Fruit fly (Drosophila melanogaster): Measurements from ENCODE around the gene alpha-Est10.

alpha-Est10 gene

DNA sequence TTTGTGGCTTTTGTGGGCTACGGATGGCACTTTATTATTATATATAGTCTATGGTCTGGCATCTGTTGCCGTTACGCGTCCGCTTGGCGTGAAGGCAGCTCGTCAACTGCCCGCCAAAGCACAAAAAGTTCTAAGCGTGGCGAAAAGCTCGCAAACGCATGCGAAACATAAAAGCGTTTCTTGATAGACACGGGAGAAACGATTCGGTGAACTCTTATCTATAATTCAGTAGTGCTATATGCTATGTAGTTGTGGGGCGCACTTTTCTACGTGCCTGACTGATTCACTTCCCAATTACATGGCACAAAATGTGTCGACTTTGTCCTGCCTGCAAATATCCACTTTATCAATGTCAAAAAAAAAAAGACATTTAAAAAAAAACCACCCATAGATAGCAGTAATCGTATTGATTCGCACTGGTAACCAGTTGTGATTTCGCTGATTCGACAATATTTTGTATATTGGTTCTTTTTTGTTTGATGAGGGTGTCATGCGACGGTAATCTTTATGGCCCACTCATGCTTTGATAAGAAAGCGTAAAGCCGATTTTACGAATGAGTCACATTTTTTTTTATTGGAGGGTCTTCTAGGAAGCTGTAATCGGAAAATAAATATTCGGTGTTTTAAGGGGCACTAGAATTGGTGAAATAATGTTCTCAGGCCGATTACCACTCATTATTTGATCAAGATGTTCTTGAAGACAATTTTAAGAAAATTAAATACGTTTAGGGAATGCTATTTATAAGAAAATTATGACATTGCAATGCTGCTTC, 11.5 kb upstream of the alpha-Est10 start, which contains the start of gene alpha-Est9 (continued):
- TF ChIP-seq seq (GFP tag; IDR thresholded peaks at IDR 0.05) (no peak), ken (GFP tag; IDR thresholded peaks at IDR 0.05) (no peak), CG15514 (GFP tag; optimal IDR thresholded peaks at IDR 0.05) (peak; percentile 27), ind (GFP tag; optimal IDR thresholded peaks at IDR 0.05) (no peak), cwo (GFP tag; optimal IDR thresholded peaks at IDR 0.05) (peak; percentile 70), caup (GFP tag; optimal IDR thresholded peaks at IDR 0.05; ENCODE audit: severe bottlenecking) (peak; percentile 18), CG34224 (GFP tag; IDR thresholded peaks at IDR 0.05; ENCODE audit: partially characterized antibody) (0 out of 3 replicates have a peak, but pooled peaks have one; percentile 22), BEAF-32 (GFP tag; optimal IDR thresholded peaks at IDR 0.05) (no peak), CG14014 (GFP tag; IDR thresholded peaks at IDR 0.05) (0 out of 2 replicates have a peak, but pooled peaks have one; percentile 31), tx (GFP tag; optimal IDR thresholded peaks at IDR 0.05) (no peak), gro (GFP tag; optimal IDR thresholded peaks at IDR 0.05) (peak; percentile 23), Rfx (GFP tag; IDR thresholded peaks at IDR 0.05) (peak; percentile 50; the same call in 1 of the 2 replicates), tup (GFP tag; optimal IDR thresholded peaks at IDR 0.05) (no peak), Jarid2 (GFP tag; optimal IDR thresholded peaks at IDR 0.05) (peak; percentile 85), CG34376 (GFP tag; optimal IDR thresholded peaks at IDR 0.05) (peak; percentile 93), CG7928 (GFP tag; optimal IDR thresholded peaks at IDR 0.05) (no peak), CG18599 (GFP tag; optimal IDR thresholded peaks at IDR 0.05) (peak; percentile 30), Awh (GFP tag; IDR thresholded peaks at IDR 0.05) (no peak), NfI (GFP tag; optimal IDR thresholded peaks at IDR 0.05) (peak; percentile 1), Deaf1 (tag; optimal IDR thresholded peaks at IDR 0.05) (peak; percentile 69), grau (tag; optimal IDR thresholded peaks at IDR 0.05) (peak; percentile 11), psq (GFP tag; optimal IDR thresholded peaks at IDR 0.05) (no peak), CG32772 (GFP tag; IDR thresholded peaks at IDR 0.05) (no peak), abd-A (tag; optimal IDR thresholded peaks at IDR 0.05) (peak; percentile 50), mld (GFP tag; IDR thresholded peaks at IDR 0.05; ENCODE audit: partially characterized antibody) (no peak), Bdp1 (GFP tag; optimal IDR thresholded peaks at IDR 0.05) (no peak), NFAT (GFP tag; IDR thresholded peaks at IDR 0.05) (peak; percentile 45; the same call in 1 of the 2 replicates), cato (GFP tag; optimal IDR thresholded peaks at IDR 0.05; ENCODE audit: borderline replicate concordance) (no peak), GATAe (GFP tag; conservative IDR thresholded peaks at IDR 0.05) (peak; percentile 8; the same call in 1 of the 2 replicates), CG17361 (GFP tag; IDR thresholded peaks at IDR 0.05) (no peak), lab (GFP tag; optimal IDR thresholded peaks at IDR 0.05) (peak; percentile 77), CG13775 (GFP tag; optimal IDR thresholded peaks at IDR 0.05) (no peak), Bgb (GFP tag; IDR thresholded peaks at IDR 0.05; ENCODE audit: partially characterized antibody) (peak; percentile 48; the same call in 1 of the 2 replicates), Atf6 (GFP tag; IDR thresholded peaks at IDR 0.05) (0 out of 2 replicates have a peak, but pooled peaks have one; percentile 31), NC2α (GFP tag; optimal IDR thresholded peaks at IDR 0.05) (no peak), pros (GFP tag; optimal IDR thresholded peaks at IDR 0.05) (no peak), kay (GFP tag; optimal IDR thresholded peaks at IDR 0.05) (peak; percentile 44), sob (GFP tag; IDR thresholded peaks at IDR 0.05) (peak; percentile 55; the same call in 1 of the 2 replicates), CG17385 (GFP tag; optimal IDR thresholded peaks at IDR 0.05) (no peak), mirr (GFP tag; optimal IDR thresholded peaks at IDR 0.05) (peak; percentile 78), lbe (GFP tag; optimal IDR thresholded peaks at IDR 0.05) (peak; percentile 25), CoRest (tag; optimal IDR thresholded peaks at IDR 0.05) (no peak), CG32532 (GFP tag; IDR thresholded peaks at IDR 0.05) (peak; percentile 18; the same call in 1 of the 2 replicates), exex (tag; optimal IDR thresholded peaks at IDR 0.05) (peak; percentile 96), Ptx1 (GFP tag; IDR thresholded peaks at IDR 0.05) (no peak), so (GFP tag; IDR thresholded peaks at IDR 0.05) (0 out of 3 replicates have a peak, but pooled peaks have one; percentile 16), run (tag; optimal IDR thresholded peaks at IDR 0.05) (no peak), Side (GFP tag; optimal IDR thresholded peaks at IDR 0.05) (no peak)
